Worm (Caenorhabditis elegans) whole organism, L4/young adult: ENCODE results near the gene F07G6.8.

Experiments used
- W03F9.2 ChIP-seq: fragments of 150-350 bp; optimal IDR thresholded peaks from 2 replicates; lab custom pipeline; 2014; ENCODE audit warnings: missing biosample characterization, missing genetic modification characterization
- him-1 ChIP-seq: sonication (generic microtip); optimal IDR thresholded peaks from 2 replicates; lab custom pipeline; 2016; ENCODE audit warnings: missing genotype, missing genetic modification reagents, missing genetic modification characterization, missing compliant biosample characterization

- TF ChIP-seq W03F9.2 (tag; lab: Kevin White, UChicago) (no peak), him-1 (no peak)
These were observed at the start of gene F07G6.8 for ce11 chrX:1720359-1720758.
